Fruit fly (Drosophila melanogaster) whole organism, embryonic: Measurements from ENCODE around the gene CG15602.

Experiments used
- Ada2b ChIP-seq: fragments of 200-800 bp; sonication (Bioruptor generic); IDR thresholded peaks from 2 replicates; pipeline ENCODE4 v1.3.6; 2022; ENCODE audit warnings: missing biosample characterization, missing genetic modification characterization
- CG1024 ChIP-seq: fragments of 200-800 bp; sonication (Bioruptor generic); IDR thresholded peaks from 2 replicates; pipeline ENCODE4 v1.3.6; 2022; ENCODE audit warnings: missing biosample characterization, missing genetic modification characterization
- CG11085 ChIP-seq: fragments of 200-800 bp; sonication (Bioruptor generic); IDR thresholded peaks from 2 replicates; pipeline ENCODE4 v1.3.6; 2022; ENCODE audit warnings: missing biosample characterization, missing genetic modification characterization
- CG11456 ChIP-seq: fragments of 200-800 bp; sonication (Bioruptor generic); IDR thresholded peaks from 3 replicates; pipeline ENCODE4 v1.3.6; 2022; ENCODE audit warnings: missing biosample characterization, missing genetic modification characterization
- CG1233 ChIP-seq: fragments of 200-800 bp; sonication (Bioruptor generic); optimal IDR thresholded peaks from 4 replicates; lab custom pipeline; 2018; ENCODE audit warnings: missing biosample characterization, mild to moderate bottlenecking, missing genetic modification characterization
- CG12391 ChIP-seq: fragments of 200-800 bp; sonication (Bioruptor generic); optimal IDR thresholded peaks from 3 replicates; lab custom pipeline; 2018; ENCODE audit warnings: missing biosample characterization, mild to moderate bottlenecking, missing genetic modification characterization, moderate library complexity
- CG15011 ChIP-seq: fragments of 200-800 bp; sonication (Bioruptor generic); optimal IDR thresholded peaks from 3 replicates; lab custom pipeline; 2018; ENCODE audit warnings: missing biosample characterization, mild to moderate bottlenecking, missing genetic modification characterization
- CG15479 ChIP-seq: fragments of 200-800 bp; sonication (Bioruptor generic); optimal IDR thresholded peaks from 3 replicates; lab custom pipeline; 2019; ENCODE audit warnings: missing biosample characterization, mild to moderate bottlenecking, missing genetic modification characterization, moderate library complexity
- CG16815 ChIP-seq: fragments of 200-800 bp; sonication (Bioruptor generic); optimal IDR thresholded peaks from 3 replicates; lab custom pipeline; 2017; ENCODE audit warnings: missing biosample characterization, mild to moderate bottlenecking, missing genetic modification characterization
- CG16863 ChIP-seq: fragments of 200-800 bp; sonication (Bioruptor generic); optimal IDR thresholded peaks from 3 replicates; lab custom pipeline; 2016; ENCODE audit warnings: missing biosample characterization, missing genetic modification characterization
- CG17612 ChIP-seq: fragments of 200-800 bp; sonication (Bioruptor generic); IDR thresholded peaks from 2 replicates; pipeline ENCODE4 v1.3.6; 2022; ENCODE audit warnings: missing biosample characterization, missing genetic modification characterization
- CG17802 ChIP-seq: fragments of 200-800 bp; sonication (Bioruptor generic); optimal IDR thresholded peaks from 2 replicates; lab custom pipeline; 2018; ENCODE audit warnings: missing biosample characterization, mild to moderate bottlenecking, missing genetic modification characterization, moderate library complexity
- CG18619 ChIP-seq: fragments of 200-800 bp; sonication (Bioruptor generic); optimal IDR thresholded peaks from 3 replicates; lab custom pipeline; 2017; ENCODE audit warnings: missing biosample characterization, mild to moderate bottlenecking, missing genetic modification characterization
- CG30403 ChIP-seq: fragments of 200-800 bp; sonication (Bioruptor generic); optimal IDR thresholded peaks from 3 replicates; lab custom pipeline; 2016; ENCODE audit warnings: missing biosample characterization, missing genetic modification characterization
- CG30431 ChIP-seq: fragments of 200-800 bp; sonication (Bioruptor generic); optimal IDR thresholded peaks from 2 replicates; lab custom pipeline; 2017; ENCODE audit warnings: missing biosample characterization, missing genetic modification characterization
- CG5953 ChIP-seq: fragments of 200-800 bp; sonication (Bioruptor generic); IDR thresholded peaks from 2 replicates; pipeline ENCODE4 v1.3.6; 2022; ENCODE audit warnings: missing biosample characterization, missing genetic modification characterization
- CG6689 ChIP-seq: fragments of 200-800 bp; sonication (Bioruptor generic); IDR thresholded peaks from 2 replicates; pipeline ENCODE4 v1.3.6; 2022; ENCODE audit warnings: missing biosample characterization, missing genetic modification characterization
- CG7372 ChIP-seq: fragments of 200-800 bp; sonication (Bioruptor generic); IDR thresholded peaks from 2 replicates; pipeline ENCODE4 v1.3.6; 2022; ENCODE audit warnings: missing biosample characterization, missing genetic modification characterization
- CG7745 ChIP-seq: fragments of 200-800 bp; sonication (Bioruptor generic); optimal IDR thresholded peaks from 2 replicates; lab custom pipeline; 2018; ENCODE audit warnings: missing biosample characterization, mild to moderate bottlenecking, missing genetic modification characterization, moderate library complexity
- CG9727 ChIP-seq: fragments of 200-800 bp; sonication (Bioruptor generic); optimal IDR thresholded peaks from 3 replicates; lab custom pipeline; 2017; ENCODE audit warnings: missing biosample characterization, mild to moderate bottlenecking, missing genetic modification characterization
- Chrac-16 ChIP-seq: fragments of 200-800 bp; sonication (Bioruptor generic); optimal IDR thresholded peaks from 3 replicates; lab custom pipeline; 2016; ENCODE audit warnings: missing biosample characterization, missing genetic modification characterization
- CoRest ChIP-seq: fragments of 200-800 bp; sonication (Bioruptor generic); optimal IDR thresholded peaks from 3 replicates; lab custom pipeline; 2018; ENCODE audit warnings: missing biosample characterization, mild to moderate bottlenecking, missing genetic modification characterization, moderate library complexity
- Doc3 ChIP-seq: fragments of 200-800 bp; sonication (Bioruptor generic); IDR thresholded peaks from 3 replicates; pipeline ENCODE4 v1.3.6; 2022; ENCODE audit warnings: missing biosample characterization, missing genetic modification characterization; ENCODE audit not compliant: partially characterized antibody
- Drgx ChIP-seq: fragments of 200-800 bp; sonication (Bioruptor generic); IDR thresholded peaks from 2 replicates; pipeline ENCODE4 v1.3.6; 2022; ENCODE audit warnings: missing biosample characterization, missing genetic modification characterization
- GATAe ChIP-seq: fragments of 200-800 bp; sonication (Bioruptor generic); conservative IDR thresholded peaks from 2 replicates; pipeline ENCODE4 v1.3.6; 2022; ENCODE audit warnings: missing biosample characterization, missing genetic modification characterization
- Hey ChIP-seq: fragments of 200-800 bp; sonication (Bioruptor generic); optimal IDR thresholded peaks from 3 replicates; lab custom pipeline; 2018; ENCODE audit warnings: missing biosample characterization, mild to moderate bottlenecking, missing genetic modification characterization
- Lim3 ChIP-seq: fragments of 200-800 bp; sonication (Bioruptor generic); IDR thresholded peaks from 2 replicates; pipeline ENCODE4 v1.3.6; 2022; ENCODE audit warnings: missing biosample characterization, missing genetic modification characterization
- NC2α ChIP-seq: fragments of 200-800 bp; sonication (Bioruptor generic); optimal IDR thresholded peaks from 2 replicates; lab custom pipeline; 2016; ENCODE audit warnings: missing biosample characterization, missing genetic modification characterization
- Neu2 ChIP-seq: fragments of 200-800 bp; sonication (Bioruptor generic); optimal IDR thresholded peaks from 3 replicates; lab custom pipeline; 2016; ENCODE audit warnings: missing biosample characterization, missing genetic modification characterization, borderline replicate concordance
- Oaz ChIP-seq: fragments of 200-800 bp; sonication (Bioruptor generic); IDR thresholded peaks from 2 replicates; pipeline ENCODE4 v1.3.6; 2022; ENCODE audit warnings: missing biosample characterization, missing genetic modification characterization
- Poxn ChIP-seq: fragments of 200-800 bp; sonication (Bioruptor generic); IDR thresholded peaks from 2 replicates; pipeline ENCODE4 v1.3.6; 2022; ENCODE audit warnings: missing biosample characterization, missing genetic modification characterization
- Stat92E ChIP-seq, 3 experiments: fragments of >200 bp in 2 of 3; fragments of 200-800 bp in 1 of 3; sonication (Bioruptor generic) in 1 of 3; optimal IDR thresholded peaks; 2 replicates each; lab custom pipeline; 2017 to 2019; ENCODE audit warnings: missing biosample characterization in 3 of 3, missing genetic modification characterization in 3 of 3, mild to moderate bottlenecking in 1 of 3, moderate library complexity in 1 of 3
- Trl ChIP-seq, 3 experiments: fragments of >200 bp in 2 of 3; fragments of 200-800 bp in 1 of 3; sonication (Bioruptor generic) in 1 of 3; optimal IDR thresholded peaks; 2 replicates in 1 of 3; 3 replicates in 2 of 3; lab custom pipeline; 2016 to 2017; ENCODE audit warnings: missing biosample characterization in 1 of 3, missing genetic modification characterization in 1 of 3
- Xbp1 ChIP-seq: fragments of 200-800 bp; sonication (Bioruptor generic); optimal IDR thresholded peaks from 3 replicates; lab custom pipeline; 2016; ENCODE audit warnings: missing biosample characterization, mild to moderate bottlenecking, missing genetic modification characterization
- abd-A ChIP-seq: fragments of 200-800 bp; sonication (Bioruptor generic); optimal IDR thresholded peaks from 3 replicates; lab custom pipeline; 2019; ENCODE audit warnings: missing biosample characterization, mild to moderate bottlenecking, missing genetic modification characterization, moderate library complexity
- ara ChIP-seq: fragments of 200-800 bp; sonication (Bioruptor generic); IDR thresholded peaks from 2 replicates; pipeline ENCODE4 v1.3.6; 2022; ENCODE audit warnings: missing biosample characterization, missing genetic modification characterization
- bsh ChIP-seq, 2 experiments: fragments of 200-800 bp; sonication (Bioruptor generic); optimal IDR thresholded peaks; 2 replicates each; lab custom pipeline; 2017 to 2018; ENCODE audit warnings: mild to moderate bottlenecking in 2 of 2, missing biosample characterization in 2 of 2, missing genetic modification characterization in 2 of 2, moderate library complexity in 1 of 2
- cg ChIP-seq: fragments of 200-800 bp; sonication (Bioruptor generic); optimal IDR thresholded peaks from 3 replicates; lab custom pipeline; 2019; ENCODE audit warnings: missing biosample characterization, mild to moderate bottlenecking, missing genetic modification characterization, moderate library complexity
- crc ChIP-seq: fragments of 200-800 bp; sonication (Bioruptor generic); optimal IDR thresholded peaks from 2 replicates; lab custom pipeline; 2016; ENCODE audit warnings: missing biosample characterization, missing genetic modification characterization
- dati ChIP-seq: fragments of 200-800 bp; sonication (Bioruptor generic); IDR thresholded peaks from 2 replicates; pipeline ENCODE4 v1.3.6; 2022; ENCODE audit warnings: missing biosample characterization, missing genetic modification characterization
- ewg ChIP-seq: fragments of 200-800 bp; sonication (Bioruptor generic); optimal IDR thresholded peaks from 3 replicates; lab custom pipeline; 2017; ENCODE audit warnings: mild to moderate bottlenecking, missing biosample characterization, missing genetic modification reagents, missing genetic modification characterization
- gem ChIP-seq: fragments of 200-800 bp; sonication (Bioruptor generic); optimal IDR thresholded peaks from 2 replicates; lab custom pipeline; 2019; ENCODE audit warnings: missing biosample characterization, mild to moderate bottlenecking, missing genetic modification characterization, moderate library complexity
- grn ChIP-seq: fragments of 200-800 bp; sonication (Bioruptor generic); optimal IDR thresholded peaks from 3 replicates; lab custom pipeline; 2017; ENCODE audit warnings: missing biosample characterization, missing genetic modification characterization
- oc ChIP-seq: fragments of 200-800 bp; sonication (Bioruptor generic); optimal IDR thresholded peaks from 2 replicates; lab custom pipeline; 2018; ENCODE audit warnings: missing biosample characterization, mild to moderate bottlenecking, missing genetic modification characterization, moderate library complexity
- onecut ChIP-seq: fragments of 200-800 bp; sonication (Bioruptor generic); IDR thresholded peaks from 2 replicates; pipeline ENCODE4 v1.3.6; 2022; ENCODE audit warnings: missing biosample characterization, missing genetic modification characterization
- pan ChIP-seq, 4 experiments: fragments of >200 bp in 3 of 4; fragments of 200-800 bp in 1 of 4; sonication (Bioruptor generic) in 1 of 4; optimal IDR thresholded peaks in 3 of 4; IDR thresholded peaks in 1 of 4; 2 replicates each; pipeline versions ENCODE4 v1.3.6 to Lab custom; 2017 to 2022; ENCODE audit warnings: missing biosample characterization in 2 of 4, missing genetic modification characterization in 2 of 4, mixed read lengths in 1 of 4
- ranshi ChIP-seq: fragments of 200-800 bp; sonication (Bioruptor generic); IDR thresholded peaks from 2 replicates; pipeline ENCODE4 v1.3.6; 2022; ENCODE audit warnings: missing biosample characterization, missing genetic modification characterization
- stc ChIP-seq: fragments of 200-800 bp; sonication (Bioruptor generic); IDR thresholded peaks from 2 replicates; pipeline ENCODE4 v1.3.6; 2022; ENCODE audit warnings: missing biosample characterization, missing genetic modification characterization
- sug ChIP-seq: fragments of 200-800 bp; optimal IDR thresholded peaks from 2 replicates; lab custom pipeline; 2019; ENCODE audit warnings: missing biosample characterization, mild to moderate bottlenecking, missing genetic modification characterization, moderate library complexity

CG15602 gene

DNA sequence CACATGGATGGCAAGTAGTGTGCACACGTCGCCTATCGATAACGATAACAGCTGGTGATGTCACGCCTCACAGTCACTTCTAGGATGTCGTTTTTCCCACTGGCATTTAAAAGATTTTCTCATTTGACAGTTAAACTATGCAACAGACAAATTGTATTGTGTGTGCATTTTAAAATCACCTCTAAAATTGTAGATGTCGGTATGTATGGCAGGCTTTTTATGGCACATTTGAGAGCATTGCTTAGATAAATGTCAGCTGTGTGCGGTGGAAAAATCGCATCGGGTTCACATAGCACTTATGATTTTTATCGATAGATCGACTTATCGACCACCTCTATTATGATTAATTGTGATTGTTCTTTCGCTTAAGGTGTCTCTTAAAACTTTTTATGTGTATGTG lies 44.9 kb downstream of the CG15602 start, which contains the start of the genes ArgRS and CG8578 (continued):
- no peak for TF ChIP-seq CG15011 (GFP tag; lab: Kevin White, UChicago)
- peak; percentile 83; the same call in 1 of the 2 replicates for TF ChIP-seq CG6689 (GFP tag; lab: Robert Waterston, UW)
- no peak for TF ChIP-seq oc (tag; lab: Kevin White, UChicago)
- peak; percentile 26 for TF ChIP-seq cg (GFP tag; lab: Kevin White, UChicago)
- TF ChIP-seq CG30403 = peak; percentile 46
- no peak for TF ChIP-seq grn (GFP tag; lab: Kevin White, UChicago)
- TF ChIP-seq Hey (tag; lab: Kevin White, UChicago) = no peak
- no peak for TF ChIP-seq CG30431 (GFP tag; lab: Kevin White, UChicago)
- TF ChIP-seq Xbp1 = peak; percentile 52
- no peak for TF ChIP-seq dati (GFP tag; lab: Robert Waterston, UW)
- TF ChIP-seq Doc3 (GFP tag; lab: Robert Waterston, UW) = peak; percentile 61
- peak; percentile 77 for TF ChIP-seq CG7372 (GFP tag; lab: Robert Waterston, UW)
- TF ChIP-seq Chrac-16 (GFP tag; lab: Kevin White, UChicago) = peak; percentile 27
- no peak for TF ChIP-seq CG15479 (GFP tag; lab: Kevin White, UChicago)
- TF ChIP-seq CG18619 (GFP tag; lab: Kevin White, UChicago) = no peak
- TF ChIP-seq Ada2b (GFP tag; lab: Robert Waterston, UW) = no peak
- TF ChIP-seq stc = peak; percentile 60; the same call in 1 of the 2 replicates
- TF ChIP-seq CG1024 (GFP tag; lab: Robert Waterston, UW) = 0 out of 2 replicates have a peak, but pooled peaks have one; percentile 34
- no peak for TF ChIP-seq CG7745 (tag; lab: Kevin White, UChicago)
- TF ChIP-seq Oaz (GFP tag; lab: Robert Waterston, UW) = peak; percentile 15; the same call in 1 of the 2 replicates
- TF ChIP-seq CG17612 (GFP tag; lab: Robert Waterston, UW) = no peak
- TF ChIP-seq CG11456 (GFP tag; lab: Robert Waterston, UW) = no peak
- no peak for TF ChIP-seq Stat92E (GFP tag; optimal IDR thresholded peaks at IDR 0.05; lab: Kevin White, UChicago)
- TF ChIP-seq GATAe (GFP tag; lab: Robert Waterston, UW) = 0 out of 2 replicates have a peak, but pooled peaks have one; percentile 15
- peak; percentile 35 for TF ChIP-seq CG16863 (GFP tag; lab: Kevin White, UChicago)
- TF ChIP-seq bsh (GFP tag; optimal IDR thresholded peaks at IDR 0.05; lab: Kevin White, UChicago) = peak in 1 of 2 experiments; percentile 6
- peak; percentile 69 for TF ChIP-seq crc (GFP tag; lab: Kevin White, UChicago)
- no peak for TF ChIP-seq CG11085 (GFP tag; lab: Robert Waterston, UW)
- TF ChIP-seq CG17802 (tag; lab: Kevin White, UChicago) = peak; percentile 78
- TF ChIP-seq CG16815 (GFP tag; lab: Kevin White, UChicago) = no peak
- TF ChIP-seq ara = peak; percentile 43; the same call in 1 of the 2 replicates
- TF ChIP-seq CG5953 (GFP tag; lab: Robert Waterston, UW) = no peak
- no peak for TF ChIP-seq Lim3
- TF ChIP-seq Neu2 (GFP tag; lab: Kevin White, UChicago) = no peak
- TF ChIP-seq Poxn (GFP tag; lab: Robert Waterston, UW) = no peak
- TF ChIP-seq CG1233 (GFP tag; lab: Kevin White, UChicago) = peak; percentile 71
- TF ChIP-seq CG12391 (tag; lab: Kevin White, UChicago) = peak; percentile 32
- TF ChIP-seq abd-A (tag; lab: Kevin White, UChicago) = no peak
- TF ChIP-seq Trl (optimal IDR thresholded peaks at IDR 0.05; lab: Kevin White, UChicago) = no peak
- TF ChIP-seq Trl (GFP tag; optimal IDR thresholded peaks at IDR 0.05; lab: Kevin White, UChicago) = peak; percentile 82
- TF ChIP-seq CG9727 = peak; percentile 71
- peak; percentile 54 for TF ChIP-seq CoRest
- peak; percentile 73 for TF ChIP-seq sug (tag; lab: Kevin White, UChicago)
- no peak for TF ChIP-seq ranshi (GFP tag; lab: Robert Waterston, UW)
- TF ChIP-seq onecut (GFP tag; lab: Robert Waterston, UW) = peak; percentile 39
- TF ChIP-seq NC2α = no peak
- TF ChIP-seq Drgx (GFP tag; lab: Robert Waterston, UW) = peak; percentile 19; the same call in 1 of the 2 replicates
- TF ChIP-seq pan (optimal IDR thresholded peaks at IDR 0.05; lab: Kevin White, UChicago) = no peak
- TF ChIP-seq pan (GFP tag; optimal IDR thresholded peaks at IDR 0.05 in 1 of 2, IDR thresholded peaks at IDR 0.05 in 1 of 2) = peak in 1 of 2 experiments; percentile 76
- TF ChIP-seq gem (tag; lab: Kevin White, UChicago) = peak; percentile 53
- no peak for TF ChIP-seq ewg
